Worm (Caenorhabditis elegans): ENCODE measurements around the gene lhfp-4.

DNA sequence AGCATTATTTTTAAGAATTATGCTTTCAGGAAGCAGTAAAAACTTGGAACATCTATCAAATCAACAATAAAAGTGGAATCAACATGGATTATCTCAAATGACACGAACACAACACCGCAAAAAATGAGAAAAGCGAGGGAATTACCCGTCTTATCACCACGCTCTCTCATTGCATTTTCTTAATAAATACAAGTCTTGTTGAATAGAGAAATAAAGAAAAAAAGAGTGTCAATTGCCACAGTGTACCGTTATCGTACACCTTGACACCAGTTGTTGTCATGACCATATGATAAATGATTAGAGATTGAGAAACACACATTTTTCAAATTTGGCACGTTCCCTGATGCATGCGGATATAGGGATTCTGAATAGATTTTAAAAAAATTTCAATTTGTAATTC is 11.7 kb upstream of the lhfp-4 start:
- no peak for TF ChIP-seq him-1 (tag; optimal IDR thresholded peaks at IDR 0.05)
- TF ChIP-seq W03F9.2 (tag; optimal IDR thresholded peaks at IDR 0.05) = no peak
- no peak for TF ChIP-seq dao-5 (tag; optimal IDR thresholded peaks at IDR 0.05)

Measured in whole organism, L4/young adult.